Fruit fly (Drosophila melanogaster) whole organism, prepupa: ENCODE data around the gene Ipo9.

Experiments used
- Blimp-1 ChIP-seq: fragments of 200-800 bp; sonication (Bioruptor generic); optimal IDR thresholded peaks from 3 replicates; lab custom pipeline; 2017; ENCODE audit warnings: missing biosample characterization, missing genetic modification characterization, mild to moderate bottlenecking, moderate library complexity, missing genetic modification reagents
- CG10631 ChIP-seq: fragments of 200-800 bp; sonication (Bioruptor generic); optimal IDR thresholded peaks from 2 replicates; lab custom pipeline; 2016; ENCODE audit warnings: missing biosample characterization, missing genetic modification characterization
- CG11294 ChIP-seq: fragments of 200-800 bp; sonication (Bioruptor generic); IDR thresholded peaks from 2 replicates; pipeline ENCODE4 v1.3.6; 2022; ENCODE audit warnings: missing biosample characterization, missing genetic modification characterization
- CG11762 ChIP-seq: fragments of 200-800 bp; sonication (Bioruptor generic); optimal IDR thresholded peaks from 3 replicates; lab custom pipeline; 2016; ENCODE audit warnings: missing biosample characterization, missing genetic modification characterization; ENCODE audit not compliant: insufficient read depth
- CG11902 ChIP-seq: fragments of 200-800 bp; sonication (Bioruptor generic); optimal IDR thresholded peaks from 3 replicates; lab custom pipeline; 2016; ENCODE audit warnings: missing biosample characterization, missing genetic modification characterization
- CG1621 ChIP-seq: fragments of 200-800 bp; sonication (Bioruptor generic); optimal IDR thresholded peaks from 3 replicates; lab custom pipeline; 2018; ENCODE audit warnings: missing biosample characterization, mild to moderate bottlenecking, missing genetic modification characterization
- CG32006 ChIP-seq: fragments of 200-800 bp; sonication (Bioruptor generic); optimal IDR thresholded peaks from 3 replicates; lab custom pipeline; 2017; ENCODE audit warnings: missing biosample characterization, mild to moderate bottlenecking, missing genetic modification characterization
- CG34406 ChIP-seq: fragments of 200-800 bp; sonication (Bioruptor generic); optimal IDR thresholded peaks from 3 replicates; lab custom pipeline; 2016; ENCODE audit warnings: missing biosample characterization, missing genetic modification characterization
- CG3919 ChIP-seq: fragments of 200-800 bp; sonication (Bioruptor generic); optimal IDR thresholded peaks from 3 replicates; lab custom pipeline; 2016; ENCODE audit warnings: missing biosample characterization, missing genetic modification characterization
- CG4318 ChIP-seq: fragments of 200-800 bp; sonication (Bioruptor generic); optimal IDR thresholded peaks from 3 replicates; lab custom pipeline; 2017; ENCODE audit warnings: missing biosample characterization, mild to moderate bottlenecking, missing genetic modification characterization
- CG6163 ChIP-seq: fragments of 200-800 bp; sonication (Bioruptor generic); IDR thresholded peaks from 3 replicates; pipeline ENCODE4 v1.3.6; 2022; ENCODE audit warnings: missing biosample characterization, missing genetic modification characterization
- CG6276 ChIP-seq: fragments of 200-800 bp; sonication (Bioruptor generic); optimal IDR thresholded peaks from 2 replicates; lab custom pipeline; 2017; ENCODE audit warnings: missing biosample characterization, mild to moderate bottlenecking, missing genetic modification characterization
- CG6792 ChIP-seq: fragments of 200-800 bp; sonication (Bioruptor generic); optimal IDR thresholded peaks from 3 replicates; lab custom pipeline; 2016; ENCODE audit warnings: missing biosample characterization, missing genetic modification characterization
- CG6808 ChIP-seq: fragments of 200-800 bp; sonication (Bioruptor generic); optimal IDR thresholded peaks from 3 replicates; lab custom pipeline; 2017; ENCODE audit warnings: missing biosample characterization, missing genetic modification characterization, mild to moderate bottlenecking, moderate library complexity, missing genetic modification reagents
- CG7368 ChIP-seq: fragments of 200-800 bp; sonication (Bioruptor generic); optimal IDR thresholded peaks from 3 replicates; lab custom pipeline; 2016; ENCODE audit warnings: missing biosample characterization, missing genetic modification characterization
- CG8119 ChIP-seq: fragments of 200-800 bp; sonication (Bioruptor generic); IDR thresholded peaks from 3 replicates; pipeline ENCODE4 v1.3.6; 2022; ENCODE audit warnings: missing biosample characterization, missing genetic modification characterization
- CG9139 ChIP-seq: fragments of 200-800 bp; sonication (Bioruptor generic); optimal IDR thresholded peaks from 3 replicates; lab custom pipeline; 2017; ENCODE audit warnings: missing biosample characterization, mild to moderate bottlenecking, missing genetic modification characterization
- Eip75B ChIP-seq: fragments of 200-800 bp; sonication (Bioruptor generic); optimal IDR thresholded peaks from 3 replicates; lab custom pipeline; 2016; ENCODE audit warnings: missing biosample characterization, missing genetic modification characterization
- Eip78C ChIP-seq: fragments of 200-800 bp; sonication (Bioruptor generic); peaks from one replicate; lab custom pipeline; 2016; ENCODE audit warnings: missing biosample characterization, missing genetic modification characterization
- Eip93F ChIP-seq: fragments of 200-800 bp; sonication (Bioruptor generic); optimal IDR thresholded peaks from 2 replicates; lab custom pipeline; 2016; ENCODE audit warnings: missing biosample characterization, mild to moderate bottlenecking, missing genetic modification characterization
- Ets21C ChIP-seq: fragments of 200-800 bp; sonication (Bioruptor generic); optimal IDR thresholded peaks from 3 replicates; lab custom pipeline; 2016; ENCODE audit warnings: missing biosample characterization, missing genetic modification characterization
- Ets96B ChIP-seq: fragments of 200-800 bp; optimal IDR thresholded peaks from 2 replicates; lab custom pipeline; 2019; ENCODE audit warnings: missing biosample characterization, mild to moderate bottlenecking, missing genetic modification characterization, moderate library complexity
- Hr38 ChIP-seq: sonication (Bioruptor generic); optimal IDR thresholded peaks from 2 replicates; lab custom pipeline; 2016; ENCODE audit warnings: missing biosample characterization, missing genetic modification characterization
- Hr39 ChIP-seq: fragments of 200-800 bp; sonication (Bioruptor generic); optimal IDR thresholded peaks from 2 replicates; lab custom pipeline; 2016; ENCODE audit warnings: missing biosample characterization, missing genetic modification characterization
- Hr4 ChIP-seq: fragments of 200-800 bp; sonication (Bioruptor generic); optimal IDR thresholded peaks from 3 replicates; lab custom pipeline; 2016; ENCODE audit warnings: missing biosample characterization, missing genetic modification characterization
- Lpt ChIP-seq: fragments of 200-800 bp; sonication (Bioruptor generic); optimal IDR thresholded peaks from 3 replicates; lab custom pipeline; 2016; ENCODE audit warnings: missing biosample characterization, missing genetic modification characterization
- Met ChIP-seq: fragments of 200-800 bp; sonication (Bioruptor generic); optimal IDR thresholded peaks from 3 replicates; lab custom pipeline; 2016; ENCODE audit warnings: missing biosample characterization, missing genetic modification characterization
- OdsH ChIP-seq: fragments of 200-800 bp; sonication (Bioruptor generic); optimal IDR thresholded peaks from 3 replicates; lab custom pipeline; 2016; ENCODE audit warnings: missing biosample characterization, missing genetic modification characterization
- Smox ChIP-seq: fragments of 200-800 bp; sonication (Bioruptor generic); optimal IDR thresholded peaks from 3 replicates; lab custom pipeline; 2016; ENCODE audit warnings: missing biosample characterization, missing genetic modification characterization
- Sox14 ChIP-seq: fragments of 200-800 bp; sonication (Bioruptor generic); optimal IDR thresholded peaks from 3 replicates; lab custom pipeline; 2016; ENCODE audit warnings: missing biosample characterization, missing genetic modification characterization
- Sox15 ChIP-seq: fragments of 200-800 bp; sonication (Bioruptor generic); optimal IDR thresholded peaks from 3 replicates; lab custom pipeline; 2016; ENCODE audit warnings: missing biosample characterization, missing genetic modification characterization
- achi ChIP-seq: fragments of 200-800 bp; sonication (Bioruptor generic); optimal IDR thresholded peaks from 3 replicates; lab custom pipeline; 2016; ENCODE audit warnings: missing biosample characterization, missing genetic modification characterization
- acj6 ChIP-seq: fragments of 200-800 bp; sonication (Bioruptor generic); optimal IDR thresholded peaks from 3 replicates; lab custom pipeline; 2016; ENCODE audit warnings: missing biosample characterization, missing genetic modification characterization
- cyc ChIP-seq: fragments of 200-800 bp; sonication (Bioruptor generic); optimal IDR thresholded peaks from 3 replicates; lab custom pipeline; 2016; ENCODE audit warnings: missing biosample characterization, missing genetic modification characterization
- dac ChIP-seq: fragments of 200-800 bp; sonication (Bioruptor generic); optimal IDR thresholded peaks from 2 replicates; lab custom pipeline; 2017; ENCODE audit warnings: missing biosample characterization, mild to moderate bottlenecking, missing genetic modification characterization
- eg ChIP-seq: fragments of 200-800 bp; sonication (Bioruptor generic); IDR thresholded peaks from 3 replicates; pipeline ENCODE4 v1.3.6; 2022; ENCODE audit warnings: missing biosample characterization, missing genetic modification characterization
- fd85E ChIP-seq: fragments of 200-800 bp; sonication (Bioruptor generic); optimal IDR thresholded peaks from 3 replicates; lab custom pipeline; 2016; ENCODE audit warnings: missing biosample characterization, missing genetic modification characterization
- fkh ChIP-seq: fragments of 200-800 bp; sonication (Bioruptor generic); optimal IDR thresholded peaks from 3 replicates; lab custom pipeline; 2017; ENCODE audit warnings: missing biosample characterization, mild to moderate bottlenecking, missing genetic modification characterization, moderate library complexity
- lz ChIP-seq: fragments of 200-800 bp; sonication (Bioruptor generic); optimal IDR thresholded peaks from 3 replicates; lab custom pipeline; 2016; ENCODE audit warnings: missing biosample characterization, missing genetic modification characterization
- pdm3 ChIP-seq: fragments of 200-800 bp; sonication (Bioruptor generic); optimal IDR thresholded peaks from 3 replicates; lab custom pipeline; 2016; ENCODE audit warnings: missing biosample characterization, missing genetic modification characterization
- salr ChIP-seq, 2 experiments: fragments of 200-800 bp; sonication (Bioruptor generic); optimal IDR thresholded peaks; 3 replicates each; lab custom pipeline; 2016 to 2018; ENCODE audit warnings: missing biosample characterization in 2 of 2, missing genetic modification characterization in 2 of 2, mild to moderate bottlenecking in 1 of 2
- ss ChIP-seq, 2 experiments: fragments of 200-800 bp; sonication (Bioruptor generic); optimal IDR thresholded peaks; 2 replicates in 1 of 2; 3 replicates in 1 of 2; lab custom pipeline; 2017 to 2018; ENCODE audit warnings: mild to moderate bottlenecking in 2 of 2, missing biosample characterization in 2 of 2, missing genetic modification characterization in 2 of 2, moderate library complexity in 1 of 2
- svp ChIP-seq: fragments of 200-800 bp; sonication (Bioruptor generic); peaks from one replicate; lab custom pipeline; 2016; ENCODE audit warnings: missing biosample characterization, missing genetic modification characterization
- topi ChIP-seq: fragments of 200-800 bp; sonication (Bioruptor generic); optimal IDR thresholded peaks from 3 replicates; lab custom pipeline; 2016; ENCODE audit warnings: missing biosample characterization, missing genetic modification characterization
- vri ChIP-seq: fragments of 200-800 bp; sonication (Bioruptor generic); optimal IDR thresholded peaks from 3 replicates; lab custom pipeline; 2016; ENCODE audit warnings: missing biosample characterization, mild to moderate bottlenecking, missing genetic modification characterization

Gene Ipo9

DNA sequence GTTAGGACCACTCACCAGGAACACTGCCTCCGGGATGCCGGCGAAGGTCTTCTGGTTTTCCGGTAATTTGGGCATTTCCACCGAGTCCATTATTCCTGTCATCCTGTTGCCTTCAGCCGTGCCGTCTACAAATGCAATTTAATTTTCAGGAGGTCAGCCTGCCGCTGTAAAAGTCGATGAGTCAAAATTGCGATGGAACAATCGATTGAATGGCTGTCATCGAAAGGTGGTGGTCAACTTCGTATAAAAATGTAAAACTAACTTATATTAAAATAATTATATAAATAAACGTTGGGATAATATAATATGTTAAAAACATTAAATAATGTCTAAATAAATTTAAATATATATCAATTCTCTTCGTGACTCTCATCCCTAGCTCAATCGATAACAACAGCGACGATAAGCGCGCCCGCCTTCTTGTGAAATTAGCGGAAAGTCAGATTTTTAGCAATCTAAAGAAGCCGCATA, 2.6 kb upstream of the Ipo9 start, which contains the start of the genes mgr and Irbp (continued):
- peak; percentile 76 for TF ChIP-seq CG11762 (GFP tag; lab: Kevin White, UChicago)
- TF ChIP-seq Sox15, result peak; percentile 65
- TF ChIP-seq Sox14 (GFP tag; lab: Kevin White, UChicago), result peak; percentile 63
- TF ChIP-seq CG9139 (GFP tag; lab: Kevin White, UChicago), result peak; percentile 68
- peak; percentile 78 for TF ChIP-seq dac (GFP tag; lab: Kevin White, UChicago)
- TF ChIP-seq cyc (GFP tag; lab: Kevin White, UChicago), result peak; percentile 60
- peak in 1 of 2 experiments; percentile 81 for TF ChIP-seq ss (GFP tag; optimal IDR thresholded peaks at IDR 0.05; lab: Kevin White, UChicago)
- peak; percentile 84 for TF ChIP-seq acj6 (GFP tag; lab: Kevin White, UChicago)
- TF ChIP-seq Ets21C (GFP tag; lab: Kevin White, UChicago), result peak; percentile 49
- peak; percentile 85 for TF ChIP-seq OdsH

dm6 chr3R:11418568-11418967, 6.2 kb downstream of the Ipo9 start, which contains the start of the genes bumpel and CG45676:
bumpel (minus strand) TSS chr3R:11418668.
CG45676 (plus strand) TSS chr3R:11418885.
- no peak for TF ChIP-seq Hr38 (GFP tag; lab: Kevin White, UChicago)
- no peak for TF ChIP-seq CG6163
- no peak for TF ChIP-seq Sox14 (GFP tag; lab: Kevin White, UChicago)
- TF ChIP-seq CG6808, result no peak
- no peak for TF ChIP-seq Hr39 (GFP tag; lab: Kevin White, UChicago)
- no peak for TF ChIP-seq Ets21C (GFP tag; lab: Kevin White, UChicago)
- TF ChIP-seq, all 60 proteins: peak for 0

dm6 chr3R:11421643-11422122, 9.4 kb downstream of the Ipo9 start, which contains the start of the genes ninaG and Sptz:
ninaG (minus strand) TSS chr3R:11421693.
Sptz (plus strand) TSS chr3R:11422092.
- TF ChIP-seq CG34406 (GFP tag; lab: Kevin White, UChicago), result peak; percentile 86
- TF ChIP-seq CG10631 (GFP tag; lab: Kevin White, UChicago), result peak; percentile 94
- no peak for TF ChIP-seq fd85E
- peak; percentile 90 for TF ChIP-seq achi (GFP tag; lab: Kevin White, UChicago)
- peak; percentile 50 for TF ChIP-seq Hr38 (GFP tag; lab: Kevin White, UChicago)
- peak; percentile 93 for TF ChIP-seq CG6163
- TF ChIP-seq lz, result peak; percentile 97
- no peak for TF ChIP-seq fkh (GFP tag; lab: Kevin White, UChicago)
- peak; percentile 91 for TF ChIP-seq Eip75B (GFP tag; lab: Kevin White, UChicago)
- peak; percentile 94 for TF ChIP-seq pdm3
- no peak for TF ChIP-seq CG6276 (GFP tag; lab: Kevin White, UChicago)
- no peak for TF ChIP-seq CG6808
- peak; percentile 93 for TF ChIP-seq Smox (GFP tag; lab: Kevin White, UChicago)
- peak; percentile 88 for TF ChIP-seq CG8119
- peak; percentile 93 for TF ChIP-seq CG11902 (GFP tag; lab: Kevin White, UChicago)
- TF ChIP-seq Eip93F (GFP tag; lab: Kevin White, UChicago), result peak; percentile 76
- TF ChIP-seq vri (GFP tag; lab: Kevin White, UChicago), result no peak
- peak; percentile 76 for TF ChIP-seq Blimp-1
- no peak for TF ChIP-seq Hr4 (GFP tag; lab: Kevin White, UChicago)
- peak; percentile 94 for TF ChIP-seq Sox15
- peak; percentile 96 for TF ChIP-seq Ets21C (GFP tag; lab: Kevin White, UChicago)
- TF ChIP-seq Eip78C, result peak; percentile 98
- TF ChIP-seq svp (GFP tag; lab: Kevin White, UChicago), result peak; percentile 98
- no peak for TF ChIP-seq CG4318 (GFP tag; lab: Kevin White, UChicago)
- TF ChIP-seq cyc (GFP tag; lab: Kevin White, UChicago), result peak; percentile 97
- peak; percentile 90 for TF ChIP-seq CG11294 (GFP tag; lab: Robert Waterston, UW)
- TF ChIP-seq Hr39 (GFP tag; lab: Kevin White, UChicago), result peak; percentile 97
- TF ChIP-seq Ets96B, result peak; percentile 88
- TF ChIP-seq Lpt (GFP tag; lab: Kevin White, UChicago), result peak; percentile 87
- peak in 1 of 2 experiments; percentile 78 for TF ChIP-seq salr (GFP tag; optimal IDR thresholded peaks at IDR 0.05; lab: Kevin White, UChicago)
- TF ChIP-seq topi (GFP tag; lab: Kevin White, UChicago), result peak; percentile 93
- peak; percentile 85 for TF ChIP-seq CG1621
- TF ChIP-seq CG7368 (GFP tag; lab: Kevin White, UChicago), result no peak
- no peak for TF ChIP-seq ss (GFP tag; optimal IDR thresholded peaks at IDR 0.05; lab: Kevin White, UChicago)
- peak; percentile 81 for TF ChIP-seq CG11762 (GFP tag; lab: Kevin White, UChicago)
- TF ChIP-seq Met (GFP tag; lab: Kevin White, UChicago), result no peak
- peak; percentile 94 for TF ChIP-seq OdsH
- peak; percentile 96 for TF ChIP-seq acj6 (GFP tag; lab: Kevin White, UChicago)
- TF ChIP-seq eg (GFP tag; lab: Robert Waterston, UW), result peak; percentile 92
- TF ChIP-seq CG3919 (GFP tag; lab: Kevin White, UChicago), result peak; percentile 93
- TF ChIP-seq CG6792 (GFP tag; lab: Kevin White, UChicago), result peak; percentile 91
- peak; percentile 93 for TF ChIP-seq CG32006 (GFP tag; lab: Kevin White, UChicago)
- TF ChIP-seq Sox14 (GFP tag; lab: Kevin White, UChicago), result peak; percentile 98
